Worm (Caenorhabditis elegans): ENCODE measurements around the gene lin-14.

Gene lin-14

DNA sequence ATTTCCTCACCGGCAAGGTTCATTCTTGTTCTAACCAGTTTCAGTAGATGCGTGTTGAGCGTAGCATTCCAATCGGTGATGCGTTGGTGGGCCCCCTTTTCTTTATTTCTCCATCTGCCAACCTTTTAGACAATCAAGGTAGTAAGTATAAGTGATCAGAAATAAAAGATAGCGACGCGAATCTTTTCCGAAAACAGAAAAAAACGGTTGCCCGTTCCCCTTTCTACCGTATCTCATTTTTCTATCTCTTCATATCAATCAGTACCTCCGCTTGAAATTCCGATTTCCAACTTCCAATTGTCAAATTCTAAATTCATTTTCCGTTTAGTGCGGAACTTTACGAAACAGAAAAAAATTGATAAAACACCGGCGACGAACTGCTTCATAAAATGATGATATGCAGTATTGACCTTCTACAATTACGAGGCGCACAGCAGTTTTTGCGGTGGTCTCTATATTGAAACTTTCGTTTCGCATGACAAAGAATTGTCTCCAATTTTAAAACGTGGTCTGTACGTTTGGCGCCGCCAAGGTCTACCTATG lies 14.0 kb downstream of the lin-14 start:
- TF ChIP-seq unc-62 (GFP tag; optimal IDR thresholded peaks at IDR 0.05) = no peak

DNA sequence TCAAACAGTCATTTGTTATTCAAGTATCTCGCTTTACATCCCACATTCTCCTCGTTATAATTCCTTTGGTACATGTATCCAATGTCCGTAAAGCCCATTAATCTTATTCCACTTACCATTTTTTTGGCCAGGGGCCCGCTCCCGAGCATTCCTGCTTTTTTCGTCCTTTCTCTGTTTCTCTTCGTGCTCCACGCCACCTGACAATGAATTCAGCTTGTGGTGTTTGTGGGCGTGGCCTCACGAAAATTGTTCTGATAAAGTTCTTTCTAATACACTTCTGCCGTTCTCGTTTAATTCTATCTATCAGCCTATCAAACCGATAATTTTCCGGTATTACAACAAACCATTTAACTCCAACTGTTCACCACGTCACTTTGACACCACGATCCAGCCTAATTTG lies 14.7 kb downstream of the lin-14 start:
- no peak for TF ChIP-seq unc-62 (GFP tag; optimal IDR thresholded peaks at IDR 0.05)

DNA sequence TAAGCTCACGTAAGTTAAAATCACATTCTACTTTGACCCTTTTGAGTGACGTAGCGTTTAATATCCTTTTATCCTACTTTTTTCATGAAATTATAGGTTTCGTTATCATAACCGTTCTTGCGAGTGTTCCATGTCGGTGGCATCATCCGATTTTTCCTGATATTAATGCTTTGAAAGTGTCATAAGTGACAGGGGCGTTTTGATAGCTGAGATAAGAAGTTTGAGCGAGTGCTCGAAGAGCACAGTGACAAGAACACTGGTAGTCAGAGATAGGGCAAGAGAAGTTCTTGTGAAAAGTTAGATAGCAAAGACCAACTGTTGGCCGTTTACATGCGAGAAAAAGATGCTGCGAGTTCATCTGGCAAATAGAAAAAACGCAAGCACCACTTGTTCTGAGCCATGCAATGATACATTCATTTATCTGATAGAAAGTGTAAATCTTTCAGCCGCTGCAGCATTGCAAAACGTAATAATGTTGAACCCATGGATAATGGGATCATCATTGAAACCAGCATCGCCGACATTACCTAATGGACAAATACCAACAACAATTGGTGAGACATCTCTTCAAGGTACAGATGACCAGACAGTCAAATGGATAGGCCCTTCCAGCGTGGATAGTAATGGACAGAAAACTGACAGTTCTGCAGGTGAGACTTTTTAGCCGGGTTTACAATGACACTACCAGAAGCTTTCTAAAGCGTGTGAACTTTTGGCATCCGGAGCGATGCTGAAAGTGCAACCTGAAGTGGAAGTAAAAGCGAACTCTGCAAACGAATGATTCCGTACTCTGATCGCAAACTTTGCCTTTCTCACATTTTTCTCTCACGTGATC lies 15.8 kb downstream of the lin-14 start:
- no peak for TF ChIP-seq unc-62 (GFP tag; optimal IDR thresholded peaks at IDR 0.05)

ce11 chrX:11481825-11482093 lies 16.4 kb downstream of the lin-14 start:
- TF ChIP-seq unc-62 (GFP tag; optimal IDR thresholded peaks at IDR 0.05) = no peak

ce11 chrX:11482134-11482533 lies 16.8 kb downstream of the lin-14 start:
- no peak for TF ChIP-seq unc-62 (GFP tag; optimal IDR thresholded peaks at IDR 0.05)

DNA sequence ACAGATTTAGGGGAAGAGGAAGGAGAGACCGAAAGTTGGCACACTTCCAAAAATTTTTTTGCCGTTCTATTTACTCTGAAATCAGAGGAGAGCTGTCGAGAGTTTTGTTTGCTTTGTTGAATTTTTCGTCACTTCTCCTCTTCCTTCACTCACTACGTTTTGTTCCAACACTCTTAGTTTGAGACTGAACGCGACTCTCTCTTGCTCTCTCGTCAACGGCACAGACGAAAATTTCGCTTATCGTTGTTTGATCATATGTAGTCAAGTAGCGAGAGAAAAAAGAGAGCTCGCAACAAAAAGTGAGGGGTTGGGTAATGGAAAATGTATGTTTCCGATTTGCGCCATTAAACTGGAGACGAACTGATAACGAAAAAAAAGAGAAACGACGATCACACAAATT lies 17.3 kb downstream of the lin-14 start:
- no peak for TF ChIP-seq unc-62 (GFP tag; optimal IDR thresholded peaks at IDR 0.05)

DNA sequence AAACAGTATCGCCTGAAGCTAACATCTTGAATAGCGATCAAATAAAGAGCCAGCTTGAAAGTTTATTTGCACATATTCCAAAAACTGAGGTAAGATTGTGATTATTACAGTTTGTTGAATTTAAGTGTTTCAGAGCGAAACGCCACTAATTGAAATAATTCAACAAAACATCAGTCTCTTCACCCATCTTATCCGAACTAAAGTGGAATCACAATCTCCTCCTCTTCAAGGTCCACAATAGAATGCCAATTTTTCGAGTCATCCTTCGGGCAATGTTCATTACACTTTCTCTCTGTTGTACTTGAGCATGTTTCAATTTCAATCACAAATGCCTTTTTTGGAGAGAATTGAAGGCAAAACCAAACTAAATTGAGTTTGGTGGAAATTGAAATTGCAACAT lies 18.7 kb downstream of the lin-14 start:
- no peak for TF ChIP-seq unc-62 (GFP tag; optimal IDR thresholded peaks at IDR 0.05)

- no peak for TF ChIP-seq unc-62 (GFP tag; optimal IDR thresholded peaks at IDR 0.05)
These were observed 22.1 kb downstream of the lin-14 start, which contains the start of gene spp-9 for ce11 chrX:11487484-11487883. TSS of gene spp-9 (plus strand) at chrX:11487784.

- TF ChIP-seq unc-62 (GFP tag; optimal IDR thresholded peaks at IDR 0.05) = no peak
These were observed 24.5 kb downstream of the lin-14 start, which contains the start of gene spp-21 for ce11 chrX:11489830-11490229. TSS of gene spp-21 (plus strand) at chrX:11490130.

ce11 chrX:11491835-11492234 lies 26.5 kb downstream of the lin-14 start:
- TF ChIP-seq unc-62 (GFP tag; optimal IDR thresholded peaks at IDR 0.05) = no peak

- TF ChIP-seq unc-62 (GFP tag; optimal IDR thresholded peaks at IDR 0.05) = no peak
These were observed 33.5 kb downstream of the lin-14 start for ce11 chrX:11498871-11499270.

DNA sequence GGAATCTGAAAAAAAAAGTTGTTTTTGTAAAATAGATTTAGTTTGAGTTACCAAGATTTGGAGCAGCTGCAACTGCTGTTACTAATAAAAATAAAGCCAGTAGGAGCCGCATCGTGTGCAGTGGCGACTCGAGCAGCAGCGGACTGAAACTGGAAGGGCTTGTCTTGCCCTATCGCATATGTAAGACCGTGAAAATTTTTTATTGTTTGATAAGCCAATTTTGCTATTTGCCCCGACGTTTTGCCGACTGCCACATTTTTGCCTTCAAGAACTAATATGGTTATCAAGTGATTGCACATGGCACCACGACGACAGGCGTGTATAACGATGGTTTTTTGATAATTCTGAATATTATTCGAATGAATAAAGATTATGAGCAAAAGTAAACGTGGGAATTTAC lies 34.4 kb downstream of the lin-14 start, which contains the start of gene T25C12.3:
TSS of gene T25C12.3 (minus strand) at position 262 of the 400 bp plus-strand sequence.
- TF ChIP-seq unc-62 (GFP tag; optimal IDR thresholded peaks at IDR 0.05) = no peak

DNA sequence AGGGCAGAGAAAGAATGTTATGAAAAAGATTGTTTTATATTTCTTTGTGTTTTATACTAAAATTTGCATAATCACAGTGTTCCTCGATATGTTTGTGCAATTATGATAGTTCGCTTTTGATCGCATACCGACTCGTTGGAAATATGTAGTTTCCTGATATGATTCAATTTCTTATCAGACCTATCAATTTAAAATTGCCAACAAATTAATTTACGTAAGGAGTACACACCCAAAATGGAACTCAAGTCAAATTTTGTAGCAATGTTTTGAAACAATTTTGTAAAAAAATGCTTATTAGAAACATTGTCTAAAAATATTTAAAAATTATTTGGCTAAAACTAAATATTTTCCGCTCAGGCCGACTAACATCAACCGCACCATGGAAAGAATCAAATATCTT lies 35.2 kb downstream of the lin-14 start:
- TF ChIP-seq unc-62 (GFP tag; optimal IDR thresholded peaks at IDR 0.05) = no peak

DNA sequence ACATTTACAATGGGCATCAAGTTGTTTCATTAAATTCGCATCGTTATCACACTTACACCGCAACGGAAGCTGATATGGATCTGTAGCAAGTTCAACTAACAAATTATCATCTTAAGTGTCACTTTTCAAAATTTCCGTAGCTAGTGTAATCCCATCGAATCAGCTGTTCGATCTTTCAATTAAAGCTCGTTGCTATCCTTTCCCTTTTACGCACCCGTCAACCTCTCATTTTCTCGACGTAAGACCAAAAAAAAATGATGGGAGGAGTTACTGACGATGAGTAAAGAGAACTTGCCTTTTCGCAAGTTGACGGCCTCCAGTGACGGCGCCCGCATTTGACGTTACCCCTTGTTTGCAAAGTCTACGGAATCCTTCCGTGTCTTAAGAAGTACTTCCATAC lies 36.6 kb downstream of the lin-14 start, which contains the start of gene F29G6.1:
TSS of gene F29G6.1 (plus strand) at position 301 of the 400 bp plus-strand sequence.
- TF ChIP-seq unc-62 (GFP tag; optimal IDR thresholded peaks at IDR 0.05) = no peak

ce11 chrX:11507836-11508235 lies 42.5 kb downstream of the lin-14 start:
- no peak for TF ChIP-seq unc-62 (GFP tag; optimal IDR thresholded peaks at IDR 0.05)

DNA sequence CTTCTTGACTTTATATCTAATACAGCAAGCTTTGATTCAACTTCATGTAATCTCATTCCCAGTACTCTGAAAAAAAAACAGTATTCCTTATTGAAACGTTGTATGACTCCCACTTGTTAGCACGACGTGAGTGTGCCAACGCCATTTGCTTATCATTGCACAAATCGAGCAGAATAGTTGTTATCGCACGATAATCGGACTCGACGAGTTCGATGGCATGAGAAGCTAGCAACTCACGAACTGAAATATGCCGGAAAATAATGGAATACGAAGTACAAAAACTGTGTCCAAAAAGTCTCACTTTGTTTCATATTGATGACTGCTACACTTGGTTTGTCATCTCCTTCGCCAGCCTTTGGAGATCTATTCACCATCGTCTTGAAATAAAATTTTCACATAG lies 44.2 kb downstream of the lin-14 start:
- TF ChIP-seq unc-62 (GFP tag; optimal IDR thresholded peaks at IDR 0.05) = no peak

DNA sequence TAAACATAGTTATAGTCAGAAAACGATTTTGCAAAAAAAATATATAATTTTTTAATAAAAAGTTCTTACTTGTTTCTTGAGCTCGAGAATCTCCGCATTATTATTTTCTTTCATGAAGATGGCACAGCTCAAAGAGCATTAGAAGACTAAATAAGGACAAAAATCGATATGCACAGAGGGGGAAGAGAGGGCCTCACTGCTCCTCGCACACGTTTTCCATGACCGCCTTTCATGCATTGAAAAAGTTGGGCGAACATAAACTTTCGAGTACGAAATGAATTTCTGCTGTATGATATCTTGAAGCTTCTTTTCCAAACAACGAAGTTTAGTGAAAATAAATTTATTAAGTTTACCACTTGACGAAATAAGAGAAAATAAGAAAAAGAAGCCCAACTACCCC lies 45.9 kb downstream of the lin-14 start, which contains the start of gene ccdc-149:
TSS of gene ccdc-149 (minus strand) at position 221 of the 400 bp plus-strand sequence.
- TF ChIP-seq unc-62 (GFP tag; optimal IDR thresholded peaks at IDR 0.05) = no peak
